Worm (Caenorhabditis elegans) whole organism, L1 larva: Measurements from ENCODE around the gene col-99.

Source experiments
- ces-1 ChIP-seq: fragments of 150-350 bp; optimal IDR thresholded peaks from 2 replicates; lab custom pipeline; 2014; ENCODE audit warnings: missing biosample characterization, missing genetic modification reagents, missing genetic modification characterization
- fkh-10 ChIP-seq: sonication (generic microtip); optimal IDR thresholded peaks from 2 replicates; lab custom pipeline; 2017; ENCODE audit warnings: missing biosample characterization, missing genetic modification reagents, missing genetic modification characterization
- fos-1 ChIP-seq: fragments of 150-350 bp; optimal IDR thresholded peaks from 2 replicates; lab custom pipeline; 2014; ENCODE audit warnings: missing biosample characterization, missing genetic modification characterization
- grh-1 ChIP-seq: fragments of 200-800 bp; sonication (Bioruptor generic); IDR thresholded peaks from 2 replicates; pipeline ENCODE4 v1.3.6; 2022; ENCODE audit warnings: missing genetic modification reagents, missing genetic modification characterization, missing compliant biosample characterization
- mef-2 ChIP-seq: fragments of 150-350 bp; optimal IDR thresholded peaks from 2 replicates; lab custom pipeline; 2014; ENCODE audit warnings: missing biosample characterization, missing genetic modification characterization
- nhr-76 ChIP-seq: sonication (generic microtip); optimal IDR thresholded peaks from 2 replicates; lab custom pipeline; 2017; ENCODE audit warnings: missing biosample characterization, missing genetic modification characterization
- rnt-1 ChIP-seq: sonication (generic microtip); optimal IDR thresholded peaks from 2 replicates; lab custom pipeline; 2016; ENCODE audit warnings: mild to moderate bottlenecking, missing genetic modification characterization, moderate library complexity, missing compliant biosample characterization
- snpc-4 ChIP-seq: fragments of 150-350 bp; optimal IDR thresholded peaks from 2 replicates; lab custom pipeline; 2014; ENCODE audit warnings: missing biosample characterization, missing genetic modification characterization
- unc-62 ChIP-seq: fragments of 150-350 bp; optimal IDR thresholded peaks from 2 replicates; lab custom pipeline; 2014; ENCODE audit warnings: missing biosample characterization, missing genetic modification reagents, missing genetic modification characterization
- zip-4 ChIP-seq: fragments of 200-800 bp; sonication (Bioruptor generic); optimal IDR thresholded peaks from 2 replicates; lab custom pipeline; 2018; ENCODE audit warnings: mild to moderate bottlenecking, missing genetic modification characterization, moderate library complexity, missing compliant biosample characterization
- ztf-11 ChIP-seq, 2 experiments: sonication (generic microtip); optimal IDR thresholded peaks; 2 replicates each; lab custom pipeline; 2016 to 2017; ENCODE audit warnings: missing genetic modification characterization in 2 of 2, missing biosample characterization in 1 of 2, missing compliant biosample characterization in 1 of 2
- ztf-4 ChIP-seq: fragments of 150-350 bp; optimal IDR thresholded peaks from 2 replicates; lab custom pipeline; 2014; ENCODE audit warnings: missing biosample characterization, missing genetic modification characterization

ce11 chrIV:125881-126781 is 21.6 kb downstream of the col-99 start, which contains the start of the genes grld-1 and cox-6C:
- TF ChIP-seq rnt-1 (tag; lab: Kevin White, UChicago) (peak; percentile 45), zip-4 (no peak), unc-62 (GFP tag; lab: Kevin White, UChicago) (no peak), ztf-11 (tag; optimal IDR thresholded peaks at IDR 0.05; lab: Kevin White, UChicago) (peak in 1 of 2 experiments; percentile 6), fos-1 (tag; lab: Kevin White, UChicago) (no peak), mef-2 (tag; lab: Kevin White, UChicago) (no peak), fkh-10 (GFP tag; lab: Kevin White, UChicago) (no peak), snpc-4 (tag; lab: Kevin White, UChicago) (no peak), grh-1 (GFP tag; lab: Robert Waterston, UW) (no peak), ztf-4 (tag; lab: Kevin White, UChicago) (no peak), ces-1 (GFP tag; lab: Kevin White, UChicago) (no peak), nhr-76 (tag; lab: Kevin White, UChicago) (no peak)
